Worm (Caenorhabditis elegans): Measurements from ENCODE around the gene nstp-8.
A peak's percentile ranks its signal among the peaks of the same experiment; 100 is the strongest.

The nstp-8 gene

DNA sequence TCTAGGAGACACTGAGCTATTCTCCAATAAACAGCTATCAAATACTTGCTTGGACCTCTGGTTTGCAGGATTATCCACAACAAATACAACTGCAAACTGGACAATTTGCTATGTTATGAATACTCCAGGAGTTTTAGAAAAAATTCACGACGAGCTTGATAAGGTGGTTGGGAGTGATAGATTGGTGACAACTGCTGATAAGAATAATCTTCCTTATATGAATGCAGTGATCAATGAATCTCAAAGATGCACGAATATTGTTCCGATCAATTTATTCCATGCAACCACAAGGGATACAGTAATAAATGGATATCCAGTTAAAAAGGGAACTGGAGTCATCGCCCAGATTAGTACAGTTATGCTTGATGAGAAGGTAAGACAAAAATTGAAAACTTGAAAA is 36.3 kb downstream of the nstp-8 start:
- TF ChIP-seq elt-2 (tag; optimal IDR thresholded peaks at IDR 0.05) (peak; percentile 55), eor-1 (tag; optimal IDR thresholded peaks at IDR 0.05) (no peak), mdl-1 (tag; optimal IDR thresholded peaks at IDR 0.05) (no peak), pqm-1 (tag; optimal IDR thresholded peaks at IDR 0.05) (peak; percentile 13), nhr-11 (tag; optimal IDR thresholded peaks at IDR 0.05) (no peak), fkh-10 (GFP tag; optimal IDR thresholded peaks at IDR 0.05) (no peak)

ce11 chrV:2254553-2255124 is 39.2 kb downstream of the nstp-8 start, which contains the start of gene str-253:
str-253 (minus strand) TSS chrV:2254603.
- no peak for TF ChIP-seq egl-27 (tag; optimal IDR thresholded peaks at IDR 0.05)
- no peak for TF ChIP-seq nhr-67 (tag; optimal IDR thresholded peaks at IDR 0.05)
- no peak for TF ChIP-seq aly-2 (tag; optimal IDR thresholded peaks at IDR 0.05)
- TF ChIP-seq pqm-1 (tag; optimal IDR thresholded peaks at IDR 0.05): no peak
- TF ChIP-seq nhr-76 (tag; optimal IDR thresholded peaks at IDR 0.05): no peak
- TF ChIP-seq lin-15B (tag; optimal IDR thresholded peaks at IDR 0.05): no peak
- no peak for TF ChIP-seq fkh-10 (GFP tag; optimal IDR thresholded peaks at IDR 0.05)
- no peak for TF ChIP-seq nhr-12 (tag; optimal IDR thresholded peaks at IDR 0.05)
- TF ChIP-seq lin-39 (tag; optimal IDR thresholded peaks at IDR 0.05): no peak
- TF ChIP-seq nhr-23 (tag; optimal IDR thresholded peaks at IDR 0.05): no peak
- TF ChIP-seq ZK546.5 (tag; optimal IDR thresholded peaks at IDR 0.05): no peak
- no peak for TF ChIP-seq mml-1 (tag; optimal IDR thresholded peaks at IDR 0.05)
- TF ChIP-seq lsy-12 (tag; optimal IDR thresholded peaks at IDR 0.05): no peak
- TF ChIP-seq mdl-1 (tag; optimal IDR thresholded peaks at IDR 0.05): no peak
- TF ChIP-seq R02D3.7 (tag; optimal IDR thresholded peaks at IDR 0.05): no peak
- TF ChIP-seq nhr-28 (tag; optimal IDR thresholded peaks at IDR 0.05): no peak
- no peak for TF ChIP-seq nhr-25 (tag; optimal IDR thresholded peaks at IDR 0.05)
- no peak for TF ChIP-seq zag-1 (tag; optimal IDR thresholded peaks at IDR 0.05)
- TF ChIP-seq skn-1 (tag; optimal IDR thresholded peaks at IDR 0.05): no peak

DNA sequence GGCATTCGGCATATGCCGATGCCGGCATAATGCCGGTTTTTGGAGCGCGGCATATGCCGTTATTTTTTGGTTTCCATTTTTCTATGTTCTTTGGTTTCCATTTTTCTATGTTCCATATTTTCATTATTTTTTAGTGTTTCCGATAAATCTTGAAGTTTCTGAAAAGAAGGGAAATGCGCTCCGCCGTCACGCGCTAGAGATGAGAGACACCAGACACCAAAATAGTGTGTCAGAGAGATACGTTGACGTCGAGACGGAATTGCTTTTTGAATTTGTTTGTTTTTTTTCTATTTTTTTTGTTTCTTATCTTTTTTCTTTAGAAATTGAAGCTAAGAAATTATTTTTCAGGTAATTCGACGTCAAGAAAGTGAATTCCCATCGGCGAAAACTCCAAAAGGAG is 39.7 kb downstream of the nstp-8 start, which contains the start of gene F41B5.1:
Gene F41B5.1, plus strand, starts transcription at position 343 of the 400 bp plus-strand sequence.
- TF ChIP-seq hmg-11 (tag; optimal IDR thresholded peaks at IDR 0.05): peak; percentile 15

DNA sequence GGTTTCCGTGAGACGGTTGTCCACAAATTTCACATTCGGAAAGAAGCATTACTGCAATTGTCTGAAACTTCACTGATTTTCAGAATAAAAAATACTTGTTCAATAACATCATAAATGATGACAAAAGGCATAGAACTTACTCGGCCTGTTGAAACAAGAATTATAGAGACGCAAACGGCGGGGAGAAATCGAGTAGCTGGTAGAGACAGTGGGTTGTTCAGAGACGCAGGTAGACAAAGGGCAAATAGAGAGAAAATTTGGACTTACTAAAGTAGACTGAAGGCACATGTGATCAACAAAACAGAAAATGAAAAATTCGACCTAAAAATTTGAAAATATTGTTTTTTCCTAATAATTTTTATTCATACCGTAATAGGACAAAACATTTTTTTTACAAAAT is 44.3 kb downstream of the nstp-8 start, which contains the start of gene nhr-182:
Gene nhr-182, minus strand, starts transcription at position 178 of the 400 bp plus-strand sequence.
- TF ChIP-seq elt-2 (tag; optimal IDR thresholded peaks at IDR 0.05): peak; percentile 28
- TF ChIP-seq skn-1 (tag; optimal IDR thresholded peaks at IDR 0.05): peak; percentile 89
- peak; percentile 83 for TF ChIP-seq pha-4 (tag; optimal IDR thresholded peaks at IDR 0.05)
- no peak for TF ChIP-seq ceh-16 (tag; optimal IDR thresholded peaks at IDR 0.05)
- no peak for TF ChIP-seq nhr-11 (tag; optimal IDR thresholded peaks at IDR 0.05)
- peak; percentile 16 for TF ChIP-seq nfya-1 (tag; optimal IDR thresholded peaks at IDR 0.05; ENCODE audit: insufficient read depth)
- TF ChIP-seq jun-1 (tag; optimal IDR thresholded peaks at IDR 0.05): no peak
- peak; percentile 3 for TF ChIP-seq nhr-23 (tag; optimal IDR thresholded peaks at IDR 0.05)
- TF ChIP-seq nhr-76 (tag; optimal IDR thresholded peaks at IDR 0.05): no peak

DNA sequence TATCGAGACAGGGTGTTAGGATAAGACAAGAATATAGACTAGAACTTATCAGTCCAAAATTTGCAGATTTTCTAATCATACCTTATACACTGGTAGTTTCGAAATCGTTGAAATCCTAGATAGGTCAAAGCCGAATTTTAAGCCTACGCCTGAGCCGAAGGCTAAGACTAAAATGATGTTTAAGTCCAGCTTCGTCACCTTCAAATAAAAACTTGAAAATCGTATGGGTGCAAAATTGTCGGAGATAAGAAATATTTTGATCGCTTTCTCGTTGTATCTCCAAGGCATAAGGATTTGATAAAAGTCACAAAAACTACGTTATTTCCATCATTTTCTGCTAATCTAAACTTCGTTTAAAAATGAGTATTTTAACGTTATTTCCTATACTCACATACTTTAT is 45.2 kb downstream of the nstp-8 start, which contains the start of gene F41B5.12:
Gene F41B5.12, plus strand, starts transcription at position 301 of the 400 bp plus-strand sequence.
- TF ChIP-seq egl-27 (tag; optimal IDR thresholded peaks at IDR 0.05) (no peak), elt-1 (tag; optimal IDR thresholded peaks at IDR 0.05) (no peak), ceh-28 (tag; optimal IDR thresholded peaks at IDR 0.05) (no peak), nhr-23 (tag; optimal IDR thresholded peaks at IDR 0.05) (no peak), tbx-2 (tag; optimal IDR thresholded peaks at IDR 0.05) (no peak), nhr-77 (tag; optimal IDR thresholded peaks at IDR 0.05) (no peak), nhr-76 (tag; optimal IDR thresholded peaks at IDR 0.05) (no peak), skn-1 (tag; optimal IDR thresholded peaks at IDR 0.05) (no peak), mdl-1 (tag; optimal IDR thresholded peaks at IDR 0.05) (no peak), ZK546.5 (tag; optimal IDR thresholded peaks at IDR 0.05) (no peak), nhr-11 (tag; optimal IDR thresholded peaks at IDR 0.05) (no peak), nhr-237 (tag; optimal IDR thresholded peaks at IDR 0.05) (no peak), mml-1 (tag; optimal IDR thresholded peaks at IDR 0.05) (no peak)

DNA sequence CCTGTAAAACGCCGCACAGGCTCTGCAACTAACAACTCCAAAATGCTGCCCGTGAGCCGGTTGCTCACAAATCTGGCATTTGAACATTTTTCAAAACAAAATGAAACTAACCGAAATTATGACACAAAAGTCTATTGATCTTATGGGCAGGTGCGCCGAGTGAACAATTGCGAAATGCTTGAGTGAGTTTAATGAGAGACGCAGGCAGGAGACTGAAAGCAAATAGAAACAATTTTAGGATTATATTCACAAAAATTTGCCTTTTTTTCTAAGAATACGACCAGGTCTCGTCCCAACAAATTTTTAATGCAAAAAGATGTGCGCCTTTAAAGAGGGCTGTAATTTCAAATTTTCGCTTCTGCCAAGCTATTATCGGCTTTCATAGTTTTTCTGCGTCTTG is 49.0 kb downstream of the nstp-8 start, which contains the start of gene nhr-183:
Gene nhr-183, minus strand, starts transcription at position 180 of the 400 bp plus-strand sequence.
- TF ChIP-seq pha-4 (tag; optimal IDR thresholded peaks at IDR 0.05) (peak; percentile 46), fkh-2 (tag; optimal IDR thresholded peaks at IDR 0.05) (no peak)

Data from whole organism, L3 larva.